Worm (Caenorhabditis elegans) whole organism, L4/young adult: ENCODE results near the gene cank-26.

Experiments used
- dao-5 ChIP-seq: sonication (generic microtip); optimal IDR thresholded peaks from 2 replicates; lab custom pipeline; 2016; ENCODE audit warnings: missing genotype, missing genetic modification characterization, moderate library complexity, missing compliant biosample characterization
- him-1 ChIP-seq: sonication (generic microtip); optimal IDR thresholded peaks from 2 replicates; lab custom pipeline; 2016; ENCODE audit warnings: missing genotype, missing genetic modification reagents, missing genetic modification characterization, missing compliant biosample characterization

DNA sequence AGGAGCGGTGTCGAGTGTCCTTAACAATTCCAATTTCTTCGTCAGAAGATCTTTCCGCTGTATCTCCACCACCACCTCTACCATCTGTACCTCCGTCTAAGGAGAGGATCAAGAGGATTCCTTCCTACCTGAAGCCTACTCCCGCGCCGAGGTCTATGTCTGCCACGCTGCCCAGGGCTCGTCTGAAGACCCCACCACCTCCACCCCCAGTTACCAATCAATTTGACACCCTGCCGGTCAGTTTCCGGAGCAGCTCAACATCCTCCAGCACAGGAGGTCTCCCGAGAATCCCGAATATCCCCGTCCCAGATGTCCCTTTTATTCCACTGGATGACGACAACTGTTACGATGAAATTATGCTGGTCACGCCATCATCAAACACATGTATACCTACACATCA lies 33.1 kb upstream of the cank-26 start:
- TF ChIP-seq dao-5 (no peak), him-1 (tag; lab: Kevin White, UChicago) (no peak)
